Worm (Caenorhabditis elegans): ENCODE measurements around the gene zip-2.

The zip-2 gene

DNA sequence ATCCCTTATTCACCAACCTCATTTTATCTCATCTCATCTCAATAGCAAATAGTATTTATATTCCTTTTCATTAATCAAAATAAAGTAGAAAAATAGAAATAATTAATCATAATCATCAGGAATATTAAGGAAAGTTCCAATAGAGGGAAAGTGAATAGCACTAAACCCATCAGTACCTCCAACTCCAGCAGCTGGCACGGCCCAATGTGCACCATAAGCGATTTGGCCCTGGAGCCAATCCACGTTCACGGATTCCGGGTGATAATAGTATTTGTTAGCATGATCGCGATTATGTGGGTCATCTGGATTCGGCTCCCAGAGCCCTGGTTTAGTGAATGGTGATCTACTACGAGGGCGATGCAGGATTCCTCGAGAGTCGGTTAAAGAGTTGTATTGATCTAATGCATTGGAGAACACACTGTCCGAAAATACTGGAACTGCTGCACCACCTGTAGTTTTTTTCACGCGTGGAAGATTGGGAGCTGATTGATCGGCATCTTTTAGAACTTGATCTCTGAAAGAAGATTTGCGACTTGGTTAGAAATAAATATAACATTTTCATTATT lies 3.0 kb downstream of the zip-2 start (continued):
- peak; percentile 23 for TF ChIP-seq lsl-1 (GFP tag; optimal IDR thresholded peaks at IDR 0.05)
- TF ChIP-seq nfya-1 (tag; optimal IDR thresholded peaks at IDR 0.05; ENCODE audit: borderline replicate concordance, insufficient read depth): no peak
- TF ChIP-seq lsy-27 (tag; optimal IDR thresholded peaks at IDR 0.05; ENCODE audit: borderline replicate concordance, insufficient read depth): no peak
- TF ChIP-seq chd-7 (tag; optimal IDR thresholded peaks at IDR 0.05): peak; percentile 99
- peak; percentile 87 for TF ChIP-seq B0035.1 (tag; optimal IDR thresholded peaks at IDR 0.05)
- peak; percentile 75 for TF ChIP-seq hmg-20 (GFP tag; IDR thresholded peaks at IDR 0.05)
- no peak for TF ChIP-seq efl-1 (GFP tag; optimal IDR thresholded peaks at IDR 0.05)
- TF ChIP-seq ztf-28 (GFP tag; IDR thresholded peaks at IDR 0.05): no peak
- TF ChIP-seq Y53F4B.3 (GFP tag; IDR thresholded peaks at IDR 0.05): no peak
- peak; percentile 97 for TF ChIP-seq T26A5.8 (tag; optimal IDR thresholded peaks at IDR 0.05)
- peak; percentile 99 for TF ChIP-seq B0336.3 (GFP tag; IDR thresholded peaks at IDR 0.05)
- TF ChIP-seq hlh-12 (tag; optimal IDR thresholded peaks at IDR 0.05): no peak
- peak; percentile 97 for TF ChIP-seq tbx-9 (tag; optimal IDR thresholded peaks at IDR 0.05; ENCODE audit: borderline replicate concordance)
- peak; percentile 86 for TF ChIP-seq Y67H2A.10 (GFP tag; conservative IDR thresholded peaks at IDR 0.05)
- TF ChIP-seq F49E8.2 (tag; optimal IDR thresholded peaks at IDR 0.05; ENCODE audit: insufficient read depth): no peak
- peak; percentile 86 for TF ChIP-seq somi-1 (GFP tag; optimal IDR thresholded peaks at IDR 0.05)
- TF ChIP-seq snpc-1.3 (tag; optimal IDR thresholded peaks at IDR 0.05; ENCODE audit: insufficient read depth): no peak
- TF ChIP-seq K12H6.12 (tag; optimal IDR thresholded peaks at IDR 0.05): peak; percentile 84
- TF ChIP-seq ztf-22 (GFP tag; optimal IDR thresholded peaks at IDR 0.05): peak; percentile 92
- TF ChIP-seq ztf-6 (GFP tag; IDR thresholded peaks at IDR 0.05): peak; percentile 43; the same call in 1 of the 2 replicates
- TF ChIP-seq F23B12.7 (tag; optimal IDR thresholded peaks at IDR 0.05; ENCODE audit: insufficient read depth): no peak
- TF ChIP-seq ZK185.1 (tag; optimal IDR thresholded peaks at IDR 0.05; ENCODE audit: poor library complexity, severe bottlenecking): peak; percentile 61
- TF ChIP-seq Y79H2A.3 (GFP tag; conservative IDR thresholded peaks at IDR 0.05): peak; percentile 90
- TF ChIP-seq zim-3 (tag; optimal IDR thresholded peaks at IDR 0.05): peak; percentile 100
- peak; percentile 73 for TF ChIP-seq F22D6.2 (tag; optimal IDR thresholded peaks at IDR 0.05)
- peak; percentile 92 for TF ChIP-seq dox-1 (GFP tag; IDR thresholded peaks at IDR 0.05)
- peak; percentile 69 for TF ChIP-seq attf-3 (GFP tag; conservative IDR thresholded peaks at IDR 0.05)
- TF ChIP-seq pha-4 (tag; optimal IDR thresholded peaks at IDR 0.05): peak; percentile 62
- no peak for TF ChIP-seq sea-2 (GFP tag; IDR thresholded peaks at IDR 0.05)
- TF ChIP-seq akir-1 (GFP tag; optimal IDR thresholded peaks at IDR 0.05): peak; percentile 42
- no peak for TF ChIP-seq snpc-3.4 (tag; optimal IDR thresholded peaks at IDR 0.05)
- TF ChIP-seq hrde-1 (tag; optimal IDR thresholded peaks at IDR 0.05; ENCODE audit: borderline replicate concordance): no peak
- peak; percentile 94 for TF ChIP-seq madf-3 (GFP tag; IDR thresholded peaks at IDR 0.05)
- TF ChIP-seq repo-1 (tag; optimal IDR thresholded peaks at IDR 0.05): peak; percentile 99
- TF ChIP-seq lin-40 (tag; optimal IDR thresholded peaks at IDR 0.05): peak; percentile 83
- TF ChIP-seq ets-4 (GFP tag; optimal IDR thresholded peaks at IDR 0.05): peak; percentile 84
- TF ChIP-seq ceh-100 (GFP tag; IDR thresholded peaks at IDR 0.05): peak; percentile 81
- TF ChIP-seq dpl-1 (GFP tag; optimal IDR thresholded peaks at IDR 0.05): no peak
- peak in 2 of 3 experiments; percentile 36 to 47 for TF ChIP-seq lin-35 (GFP tag; optimal IDR thresholded peaks at IDR 0.05)
- peak; percentile 81 for TF ChIP-seq ceh-27 (GFP tag; optimal IDR thresholded peaks at IDR 0.05)
- TF ChIP-seq sdz-38 (tag; optimal IDR thresholded peaks at IDR 0.05): no peak
- peak; percentile 94 for TF ChIP-seq ceh-40 (GFP tag; IDR thresholded peaks at IDR 0.05)
- 0 out of 2 replicates have a peak, but pooled peaks have one; percentile 78 for TF ChIP-seq lag-1 (GFP tag; IDR thresholded peaks at IDR 0.05)
- peak; percentile 88 for TF ChIP-seq zfh-2 (GFP tag; conservative IDR thresholded peaks at IDR 0.05)
- no peak for TF ChIP-seq xnd-1 (tag; optimal IDR thresholded peaks at IDR 0.05)
- no peak for TF ChIP-seq D2030.7 (GFP tag; IDR thresholded peaks at IDR 0.05)

Measured in whole organism, young adult.